Worm (Caenorhabditis elegans) whole organism, L1 larva: ENCODE results near the gene gpr-1.
A peak's percentile ranks its signal among the peaks of the same experiment; 100 is the strongest.

Source experiments
- C34B4.2 ChIP-seq: sonication (generic microtip); optimal IDR thresholded peaks from 2 replicates; lab custom pipeline; 2017; ENCODE audit warnings: mild to moderate bottlenecking, missing genetic modification characterization, missing compliant biosample characterization
- Y116A8C.19 ChIP-seq: sonication (generic microtip); optimal IDR thresholded peaks from 2 replicates; lab custom pipeline; 2016; ENCODE audit warnings: missing compliant biosample characterization, missing genetic modification characterization, borderline replicate concordance
- aha-1 ChIP-seq: fragments of 150-350 bp; optimal IDR thresholded peaks from 2 replicates; lab custom pipeline; 2014; ENCODE audit warnings: missing biosample characterization, missing genetic modification characterization
- aly-2 ChIP-seq: fragments of 150-350 bp; optimal IDR thresholded peaks from 2 replicates; lab custom pipeline; 2014; ENCODE audit warnings: missing biosample characterization, missing genetic modification characterization
- blmp-1 ChIP-seq: fragments of 150-350 bp; optimal IDR thresholded peaks from 2 replicates; lab custom pipeline; 2014; ENCODE audit warnings: missing biosample characterization, missing genetic modification characterization
- ceh-8 ChIP-seq: fragments of 200-800 bp; sonication (Bioruptor generic); optimal IDR thresholded peaks from 2 replicates; lab custom pipeline; 2018; ENCODE audit warnings: mild to moderate bottlenecking, missing genetic modification characterization, moderate library complexity, missing compliant biosample characterization
- ceh-82 ChIP-seq, 3 experiments: fragments of 150-350 bp in 1 of 3; sonication (generic microtip) in 2 of 3; optimal IDR thresholded peaks; 2 replicates each; lab custom pipeline; 2014 to 2017; ENCODE audit warnings: missing biosample characterization in 3 of 3, missing genetic modification characterization in 3 of 3
- ceh-88 ChIP-seq: fragments of 200-800 bp; sonication (Bioruptor generic); IDR thresholded peaks from 2 replicates; pipeline ENCODE4 v1.3.6; 2022; ENCODE audit warnings: missing genetic modification characterization, missing compliant biosample characterization
- ceh-90 ChIP-seq: sonication (generic microtip); optimal IDR thresholded peaks from 2 replicates; lab custom pipeline; 2016; ENCODE audit warnings: missing genetic modification characterization, missing compliant biosample characterization
- ces-1 ChIP-seq: fragments of 150-350 bp; optimal IDR thresholded peaks from 2 replicates; lab custom pipeline; 2014; ENCODE audit warnings: missing biosample characterization, missing genetic modification reagents, missing genetic modification characterization
- dpl-1 ChIP-seq, 3 experiments: fragments of 150-350 bp in 2 of 3; sonication (generic microtip) in 1 of 3; optimal IDR thresholded peaks; 2 replicates each; lab custom pipeline; 2014 to 2017; ENCODE audit warnings: missing biosample characterization in 3 of 3, missing genetic modification characterization in 3 of 3, missing genetic modification reagents in 3 of 3
- efl-1 ChIP-seq, 4 experiments: fragments of 150-350 bp; optimal IDR thresholded peaks in 3 of 4; peaks in 1 of 4; 1 replicate in 1 of 4; 2 replicates in 3 of 4; lab custom pipeline; 2014; ENCODE audit warnings: missing biosample characterization in 2 of 4, missing genetic modification characterization in 2 of 4, missing genetic modification reagents in 2 of 4
- efl-3 ChIP-seq: fragments of 200-800 bp; sonication (Bioruptor generic); optimal IDR thresholded peaks from 2 replicates; lab custom pipeline; 2018; ENCODE audit warnings: mild to moderate bottlenecking, missing genetic modification characterization, missing compliant biosample characterization
- fkh-8 ChIP-seq: sonication (generic microtip); optimal IDR thresholded peaks from 2 replicates; lab custom pipeline; 2016; ENCODE audit warnings: mild to moderate bottlenecking, missing genetic modification characterization, missing compliant biosample characterization
- fos-1 ChIP-seq: fragments of 150-350 bp; optimal IDR thresholded peaks from 2 replicates; lab custom pipeline; 2014; ENCODE audit warnings: missing biosample characterization, missing genetic modification characterization
- grh-1 ChIP-seq: fragments of 200-800 bp; sonication (Bioruptor generic); IDR thresholded peaks from 2 replicates; pipeline ENCODE4 v1.3.6; 2022; ENCODE audit warnings: missing genetic modification reagents, missing genetic modification characterization, missing compliant biosample characterization
- hlh-4 ChIP-seq: sonication (generic microtip); optimal IDR thresholded peaks from 2 replicates; lab custom pipeline; 2016; ENCODE audit warnings: mild to moderate bottlenecking, missing genetic modification characterization, missing compliant biosample characterization
- hpl-2 ChIP-seq: fragments of 150-350 bp; optimal IDR thresholded peaks from 2 replicates; lab custom pipeline; 2014; ENCODE audit warnings: missing biosample characterization, missing genetic modification reagents, missing genetic modification characterization
- irx-1 ChIP-seq: sonication (generic microtip); optimal IDR thresholded peaks from 2 replicates; lab custom pipeline; 2016; ENCODE audit warnings: missing genetic modification characterization, missing compliant biosample characterization
- isw-1 ChIP-seq: fragments of 200-800 bp; sonication (Bioruptor generic); IDR thresholded peaks from 2 replicates; pipeline ENCODE4 v1.3.6; 2022; ENCODE audit warnings: missing genetic modification characterization, missing compliant biosample characterization
- jun-1 ChIP-seq: fragments of 150-350 bp; optimal IDR thresholded peaks from 2 replicates; lab custom pipeline; 2014; ENCODE audit warnings: missing biosample characterization, missing genetic modification reagents, missing genetic modification characterization
- lin-15B ChIP-seq: fragments of 150-350 bp; sonication (generic microtip); optimal IDR thresholded peaks from 3 replicates; lab custom pipeline; 2014; ENCODE audit warnings: missing biosample characterization, missing genetic modification characterization
- lin-35 ChIP-seq, 2 experiments: fragments of 150-350 bp; optimal IDR thresholded peaks; 2 replicates each; lab custom pipeline; 2014; ENCODE audit warnings: missing biosample characterization in 2 of 2, missing genetic modification characterization in 2 of 2, missing genetic modification reagents in 2 of 2
- lin-39 ChIP-seq: fragments of 150-350 bp; optimal IDR thresholded peaks from 2 replicates; lab custom pipeline; 2014; ENCODE audit warnings: missing biosample characterization, missing genetic modification reagents, missing genetic modification characterization
- lsy-2 ChIP-seq, 2 experiments: fragments of 150-350 bp; optimal IDR thresholded peaks; 2 replicates each; lab custom pipeline; 2014; ENCODE audit warnings: missing biosample characterization in 2 of 2, missing genetic modification characterization in 2 of 2
- mab-9 ChIP-seq: fragments of 200-800 bp; sonication (Bioruptor generic); IDR thresholded peaks from 2 replicates; pipeline ENCODE4 v1.3.6; 2022; ENCODE audit warnings: missing genetic modification reagents, missing genetic modification characterization, missing compliant biosample characterization
- mdl-1 ChIP-seq, 2 experiments: fragments of 150-350 bp; optimal IDR thresholded peaks; 2 replicates each; lab custom pipeline; 2014 to 2017; ENCODE audit warnings: missing biosample characterization in 2 of 2, missing genetic modification characterization in 2 of 2, inconsistent platforms in 1 of 2
- mep-1 ChIP-seq: fragments of 150-350 bp; optimal IDR thresholded peaks from 2 replicates; lab custom pipeline; 2014; ENCODE audit warnings: missing biosample characterization, missing genetic modification characterization
- nhr-12 ChIP-seq: sonication (generic microtip); optimal IDR thresholded peaks from 2 replicates; lab custom pipeline; 2017; ENCODE audit warnings: missing biosample characterization, missing genetic modification characterization
- nhr-28 ChIP-seq: fragments of 150-350 bp; optimal IDR thresholded peaks from 2 replicates; lab custom pipeline; 2014; ENCODE audit warnings: missing biosample characterization, missing genetic modification characterization
- pag-3 ChIP-seq: sonication (generic microtip); optimal IDR thresholded peaks from 2 replicates; lab custom pipeline; 2017; ENCODE audit warnings: missing genetic modification characterization, mild to moderate bottlenecking, missing compliant biosample characterization, antibody characterized with exemption, borderline replicate concordance; ENCODE audit not compliant: insufficient read depth
- pax-3 ChIP-seq: fragments of 200-800 bp; sonication (Bioruptor generic); optimal IDR thresholded peaks from 2 replicates; lab custom pipeline; 2018; ENCODE audit warnings: mild to moderate bottlenecking, missing genetic modification characterization, moderate library complexity, missing compliant biosample characterization
- pqm-1 ChIP-seq: sonication (generic microtip); optimal IDR thresholded peaks from 3 replicates; lab custom pipeline; 2017; ENCODE audit warnings: missing biosample characterization, missing genetic modification characterization
- rnt-1 ChIP-seq: sonication (generic microtip); optimal IDR thresholded peaks from 2 replicates; lab custom pipeline; 2016; ENCODE audit warnings: mild to moderate bottlenecking, missing genetic modification characterization, moderate library complexity, missing compliant biosample characterization
- sox-4 ChIP-seq: sonication (generic microtip); optimal IDR thresholded peaks from 2 replicates; lab custom pipeline; 2016; ENCODE audit warnings: missing genetic modification characterization, missing compliant biosample characterization
- sup-37 ChIP-seq: fragments of 200-800 bp; sonication (Bioruptor generic); optimal IDR thresholded peaks from 2 replicates; lab custom pipeline; 2018; ENCODE audit warnings: mild to moderate bottlenecking, missing genetic modification characterization, missing compliant biosample characterization
- swsn-7 ChIP-seq: sonication (generic microtip); optimal IDR thresholded peaks from 2 replicates; lab custom pipeline; 2016; ENCODE audit warnings: missing genetic modification characterization, missing compliant biosample characterization
- tbx-2 ChIP-seq: sonication (generic microtip); optimal IDR thresholded peaks from 2 replicates; lab custom pipeline; 2016; ENCODE audit warnings: missing genetic modification characterization, missing compliant biosample characterization
- tlp-1 ChIP-seq: fragments of 150-350 bp; optimal IDR thresholded peaks from 2 replicates; lab custom pipeline; 2014; ENCODE audit warnings: missing biosample characterization, missing genetic modification characterization
- unc-130 ChIP-seq: fragments of 150-350 bp; optimal IDR thresholded peaks from 2 replicates; lab custom pipeline; 2017; ENCODE audit warnings: missing biosample characterization, missing genetic modification characterization, inconsistent platforms
- unc-30 ChIP-seq: sonication (generic microtip); optimal IDR thresholded peaks from 2 replicates; lab custom pipeline; 2017; ENCODE audit warnings: missing biosample characterization, missing genetic modification characterization
- unc-98 ChIP-seq: fragments of 200-800 bp; sonication (Bioruptor generic); IDR thresholded peaks from 2 replicates; pipeline ENCODE4 v1.3.6; 2022; ENCODE audit warnings: missing genetic modification characterization, missing compliant biosample characterization
- vab-15 ChIP-seq: sonication (generic microtip); optimal IDR thresholded peaks from 2 replicates; lab custom pipeline; 2017; ENCODE audit warnings: missing genotype, mild to moderate bottlenecking, missing genetic modification characterization, missing compliant biosample characterization
- xbp-1 ChIP-seq: sonication (generic microtip); optimal IDR thresholded peaks from 2 replicates; lab custom pipeline; 2016; ENCODE audit warnings: missing genetic modification characterization, missing compliant biosample characterization
- zip-4 ChIP-seq: fragments of 200-800 bp; sonication (Bioruptor generic); optimal IDR thresholded peaks from 2 replicates; lab custom pipeline; 2018; ENCODE audit warnings: mild to moderate bottlenecking, missing genetic modification characterization, moderate library complexity, missing compliant biosample characterization
- ztf-11 ChIP-seq, 2 experiments: sonication (generic microtip); optimal IDR thresholded peaks; 2 replicates each; lab custom pipeline; 2016 to 2017; ENCODE audit warnings: missing genetic modification characterization in 2 of 2, missing biosample characterization in 1 of 2, missing compliant biosample characterization in 1 of 2
- ztf-4 ChIP-seq: fragments of 150-350 bp; optimal IDR thresholded peaks from 2 replicates; lab custom pipeline; 2014; ENCODE audit warnings: missing biosample characterization, missing genetic modification characterization

Gene gpr-1

DNA sequence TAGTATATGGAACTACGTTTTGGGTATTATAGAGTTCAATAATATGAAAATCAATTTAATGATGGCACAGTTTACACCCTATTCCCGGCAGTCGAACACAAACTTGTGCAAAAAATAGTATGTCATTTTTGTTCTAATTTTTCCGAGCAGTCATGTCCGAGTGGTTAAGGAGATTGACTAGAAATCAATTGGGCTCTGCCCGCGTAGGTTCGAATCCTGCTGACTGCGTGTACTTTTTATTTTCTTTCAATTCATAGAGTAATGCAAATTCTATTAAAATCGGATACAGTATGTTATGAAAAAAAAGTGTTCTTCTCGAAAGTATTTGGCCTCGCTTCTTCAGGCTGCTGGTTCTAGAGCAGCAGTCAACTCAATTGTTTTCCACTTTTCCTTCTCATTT is 17.3 kb downstream of the gpr-1 start:
- TF ChIP-seq efl-1 (optimal IDR thresholded peaks at IDR 0.05; lab: Kevin White, UChicago) (no peak), efl-1 (GFP tag; optimal IDR thresholded peaks at IDR 0.05 in 1 of 2; lab: Kevin White, UChicago) (peak in 1 of 2 experiments; percentile 46), nhr-28 (tag; lab: Kevin White, UChicago) (no peak)

DNA sequence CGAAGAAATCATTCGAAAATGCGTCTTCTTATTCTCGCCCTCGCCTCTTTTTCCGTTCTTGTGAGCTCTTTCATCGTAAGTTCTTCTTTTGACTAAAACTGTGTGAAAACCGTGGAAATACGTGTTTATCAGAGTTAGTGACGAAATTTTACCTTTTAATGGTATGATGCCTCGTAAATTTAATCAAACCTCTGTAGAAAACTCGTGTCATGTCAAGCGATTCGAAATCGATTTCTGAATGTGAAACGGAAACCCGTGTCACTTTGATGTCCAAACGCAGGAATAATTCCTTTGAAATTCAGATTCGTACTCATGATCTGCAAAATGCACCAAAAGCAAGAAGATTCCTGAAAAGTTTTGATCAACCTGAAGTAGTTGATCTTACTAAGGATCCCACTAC is 19.9 kb downstream of the gpr-1 start, which contains the start of gene F22B7.3:
TSS of gene F22B7.3 (plus strand) at position 301 of the 400 bp plus-strand sequence.
- TF ChIP-seq hlh-4 (tag; lab: Kevin White, UChicago) (no peak), aha-1 (tag; lab: Kevin White, UChicago) (no peak), unc-30 (tag; lab: Kevin White, UChicago) (no peak)

DNA sequence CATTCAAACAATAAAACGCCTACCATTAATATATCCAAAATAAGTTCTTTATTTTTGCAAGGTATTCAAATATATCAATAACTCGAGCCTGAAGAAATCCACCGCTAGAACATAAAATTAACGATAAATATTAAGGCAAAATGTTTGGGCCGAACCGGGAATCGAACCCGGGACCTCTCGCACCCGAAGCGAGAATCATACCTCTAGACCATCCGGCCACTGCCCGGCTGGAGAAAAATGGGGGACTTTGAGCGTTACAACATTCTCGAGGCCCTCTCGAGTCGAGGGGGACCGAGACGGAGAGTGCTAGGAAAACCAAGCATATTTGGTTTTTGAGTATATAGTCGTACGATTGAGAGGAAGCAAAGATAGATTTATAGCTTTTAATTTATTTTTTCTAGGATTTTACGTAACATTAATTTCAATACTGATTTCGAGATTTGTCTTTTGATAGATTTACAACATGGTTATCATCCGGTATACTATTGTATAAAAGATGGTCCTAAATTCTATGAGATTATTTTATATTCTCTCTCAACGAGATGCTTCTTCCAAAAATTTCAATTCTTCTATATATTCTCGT is 21.6 kb downstream of the gpr-1 start, which contains the start of gene flp-23:
TSS of gene flp-23 (plus strand) at position 533 of the 583 bp plus-strand sequence.
- peak in 1 of 2 experiments; percentile 23 for TF ChIP-seq mdl-1 (tag; optimal IDR thresholded peaks at IDR 0.05; lab: Kevin White, UChicago)
- no peak for TF ChIP-seq hpl-2
- TF ChIP-seq sox-4 (tag; lab: Kevin White, UChicago), result no peak
- no peak for TF ChIP-seq tlp-1 (tag; lab: Kevin White, UChicago)
- TF ChIP-seq tbx-2 (tag; lab: Kevin White, UChicago), result peak; percentile 28
- no peak for TF ChIP-seq efl-3 (GFP tag; lab: Kevin White, UChicago)
- no peak for TF ChIP-seq unc-30 (tag; lab: Kevin White, UChicago)
- TF ChIP-seq ztf-11 (tag; optimal IDR thresholded peaks at IDR 0.05; lab: Kevin White, UChicago), result no peak
- no peak for TF ChIP-seq aly-2 (tag; lab: Kevin White, UChicago)
- peak; percentile 47 for TF ChIP-seq rnt-1 (tag; lab: Kevin White, UChicago)
- TF ChIP-seq lin-15B, result no peak
- no peak for TF ChIP-seq fkh-8 (tag; lab: Kevin White, UChicago)
- TF ChIP-seq efl-1 (optimal IDR thresholded peaks at IDR 0.05; lab: Kevin White, UChicago), result peak; percentile 19 to 34
- TF ChIP-seq efl-1 (GFP tag; optimal IDR thresholded peaks at IDR 0.05 in 1 of 2; lab: Kevin White, UChicago), result peak in 1 of 2 experiments; percentile 33
- peak; percentile 29 to 50 for TF ChIP-seq lsy-2 (tag; optimal IDR thresholded peaks at IDR 0.05; lab: Kevin White, UChicago)
- no peak for TF ChIP-seq irx-1 (tag; lab: Kevin White, UChicago)
- no peak for TF ChIP-seq ceh-8 (GFP tag; lab: Kevin White, UChicago)
- TF ChIP-seq jun-1 (tag; lab: Kevin White, UChicago), result no peak
- TF ChIP-seq pqm-1 (tag; lab: Kevin White, UChicago), result no peak
- TF ChIP-seq isw-1, result no peak
- TF ChIP-seq nhr-12 (tag; lab: Kevin White, UChicago), result no peak
- no peak for TF ChIP-seq Y116A8C.19 (tag; lab: Kevin White, UChicago)
- TF ChIP-seq nhr-28 (tag; lab: Kevin White, UChicago), result no peak
- TF ChIP-seq lin-39, result no peak
- TF ChIP-seq dpl-1 (GFP tag; optimal IDR thresholded peaks at IDR 0.05; lab: Kevin White, UChicago), result peak in 2 of 3 experiments; percentile 24 to 30
- TF ChIP-seq unc-130 (tag; lab: Kevin White, UChicago), result no peak
- TF ChIP-seq grh-1 (GFP tag; lab: Robert Waterston, UW), result no peak
- TF ChIP-seq xbp-1 (tag; lab: Kevin White, UChicago), result peak; percentile 34
- TF ChIP-seq swsn-7 (tag; lab: Kevin White, UChicago), result peak; percentile 48
- no peak for TF ChIP-seq sup-37 (GFP tag; lab: Kevin White, UChicago)
- no peak for TF ChIP-seq ceh-88 (GFP tag; lab: Robert Waterston, UW)
- no peak for TF ChIP-seq blmp-1
- no peak for TF ChIP-seq ztf-4 (tag; lab: Kevin White, UChicago)
- TF ChIP-seq ces-1 (GFP tag; lab: Kevin White, UChicago), result no peak
- no peak for TF ChIP-seq C34B4.2 (tag; lab: Kevin White, UChicago)
- TF ChIP-seq pax-3 (tag; lab: Kevin White, UChicago), result no peak
- TF ChIP-seq lin-35 (GFP tag; optimal IDR thresholded peaks at IDR 0.05; lab: Kevin White, UChicago), result peak; percentile 2 to 36
- no peak for TF ChIP-seq pag-3 (tag; lab: Kevin White, UChicago)
- peak in 1 of 3 experiments; percentile 37 for TF ChIP-seq ceh-82 (tag; optimal IDR thresholded peaks at IDR 0.05; lab: Kevin White, UChicago)
- TF ChIP-seq mep-1 (tag; lab: Kevin White, UChicago), result peak; percentile 20
- TF ChIP-seq hlh-4 (tag; lab: Kevin White, UChicago), result no peak
- TF ChIP-seq zip-4 (GFP tag; lab: Kevin White, UChicago), result no peak
- TF ChIP-seq unc-98 (GFP tag; lab: Robert Waterston, UW), result no peak
- no peak for TF ChIP-seq mab-9
- TF ChIP-seq ceh-90, result no peak
- TF ChIP-seq fos-1 (tag; lab: Kevin White, UChicago), result no peak
- no peak for TF ChIP-seq vab-15
